Fruit fly (Drosophila melanogaster) whole organism, embryonic: ENCODE results near the gene Gale.

ENCODE experiments used
- Asciz ChIP-seq: fragments of 200-800 bp; sonication (Bioruptor generic); optimal IDR thresholded peaks from 2 replicates; lab custom pipeline; 2017; ENCODE audit warnings: missing biosample characterization, mild to moderate bottlenecking, missing genetic modification characterization, missing genetic modification reagents
- Atf6 ChIP-seq: fragments of 200-800 bp; sonication (Bioruptor generic); IDR thresholded peaks from 2 replicates; pipeline ENCODE4 v1.3.6; 2022; ENCODE audit warnings: missing biosample characterization, missing genetic modification characterization
- CG10366 ChIP-seq: fragments of 200-800 bp; sonication (Bioruptor generic); IDR thresholded peaks from 2 replicates; pipeline ENCODE4 v1.3.6; 2022; ENCODE audit warnings: missing biosample characterization, missing genetic modification characterization
- CG12104 ChIP-seq: fragments of 200-800 bp; sonication (Bioruptor generic); optimal IDR thresholded peaks from 3 replicates; lab custom pipeline; 2016; ENCODE audit warnings: missing biosample characterization, missing genetic modification characterization
- CG12236 ChIP-seq: fragments of 200-800 bp; sonication (Bioruptor generic); optimal IDR thresholded peaks from 2 replicates; lab custom pipeline; 2016; ENCODE audit warnings: missing biosample characterization, missing genetic modification characterization
- CG13287 ChIP-seq: fragments of 200-800 bp; sonication (Bioruptor generic); IDR thresholded peaks from 2 replicates; pipeline ENCODE4 v1.3.6; 2022; ENCODE audit warnings: missing biosample characterization, missing genetic modification characterization; ENCODE audit not compliant: partially characterized antibody
- CG14014 ChIP-seq: fragments of 200-800 bp; sonication (Bioruptor generic); IDR thresholded peaks from 2 replicates; pipeline ENCODE4 v1.3.6; 2022; ENCODE audit warnings: missing biosample characterization, missing genetic modification characterization
- CG14441 ChIP-seq: fragments of 200-800 bp; sonication (Bioruptor generic); IDR thresholded peaks from 2 replicates; pipeline ENCODE4 v1.3.6; 2022; ENCODE audit warnings: missing biosample characterization, missing genetic modification characterization
- CG18011 ChIP-seq: fragments of 200-800 bp; sonication (Bioruptor generic); optimal IDR thresholded peaks from 2 replicates; lab custom pipeline; 2017; ENCODE audit warnings: missing biosample characterization, missing genetic modification characterization, mild to moderate bottlenecking, moderate library complexity, missing genotype
- CG1832 ChIP-seq: fragments of 200-800 bp; sonication (Bioruptor generic); optimal IDR thresholded peaks from 2 replicates; lab custom pipeline; 2017; ENCODE audit warnings: missing biosample characterization, mild to moderate bottlenecking, missing genetic modification characterization, inconsistent platforms
- CG32532 ChIP-seq: fragments of 200-800 bp; sonication (Bioruptor generic); IDR thresholded peaks from 2 replicates; pipeline ENCODE4 v1.3.6; 2022; ENCODE audit warnings: missing biosample characterization, missing genetic modification characterization
- CG33213 ChIP-seq: fragments of 200-800 bp; sonication (Bioruptor generic); optimal IDR thresholded peaks from 3 replicates; lab custom pipeline; 2016; ENCODE audit warnings: missing biosample characterization, missing genetic modification characterization
- CG3407 ChIP-seq: fragments of 200-800 bp; sonication (Bioruptor generic); optimal IDR thresholded peaks from 2 replicates; lab custom pipeline; 2018; ENCODE audit warnings: missing biosample characterization, mild to moderate bottlenecking, missing genetic modification characterization
- CG34422 ChIP-seq: fragments of 200-800 bp; sonication (Bioruptor generic); IDR thresholded peaks from 3 replicates; pipeline ENCODE4 v1.3.6; 2022; ENCODE audit warnings: missing biosample characterization, missing genetic modification characterization
- CG6272 ChIP-seq: fragments of 200-800 bp; sonication (Bioruptor generic); IDR thresholded peaks from 2 replicates; pipeline ENCODE4 v1.3.6; 2022; ENCODE audit warnings: missing biosample characterization, missing genetic modification characterization
- CG7372 ChIP-seq: fragments of 200-800 bp; sonication (Bioruptor generic); IDR thresholded peaks from 2 replicates; pipeline ENCODE4 v1.3.6; 2022; ENCODE audit warnings: missing biosample characterization, missing genetic modification characterization
- CG7556 ChIP-seq: fragments of 200-800 bp; sonication (Bioruptor generic); optimal IDR thresholded peaks from 2 replicates; lab custom pipeline; 2017; ENCODE audit warnings: missing biosample characterization, mild to moderate bottlenecking, missing genetic modification characterization
- CG8290 ChIP-seq, 3 experiments: fragments of 200-800 bp; sonication (Bioruptor generic); optimal IDR thresholded peaks; 2 replicates each; lab custom pipeline; 2016 to 2019; ENCODE audit warnings: missing biosample characterization in 3 of 3, missing genetic modification characterization in 3 of 3, mild to moderate bottlenecking in 2 of 3, moderate library complexity in 1 of 3
- CG9215 ChIP-seq: fragments of 200-800 bp; sonication (Bioruptor generic); IDR thresholded peaks from 2 replicates; pipeline ENCODE4 v1.3.6; 2022; ENCODE audit warnings: missing biosample characterization, missing genetic modification characterization
- CG9876 ChIP-seq: fragments of 200-800 bp; sonication (Bioruptor generic); optimal IDR thresholded peaks from 2 replicates; lab custom pipeline; 2016; ENCODE audit warnings: missing biosample characterization, missing genetic modification characterization
- Chrac-16 ChIP-seq: fragments of 200-800 bp; sonication (Bioruptor generic); optimal IDR thresholded peaks from 3 replicates; lab custom pipeline; 2016; ENCODE audit warnings: missing biosample characterization, missing genetic modification characterization
- CrebB ChIP-seq: fragments of 200-800 bp; sonication (Bioruptor generic); optimal IDR thresholded peaks from 3 replicates; lab custom pipeline; 2018; ENCODE audit warnings: missing biosample characterization, mild to moderate bottlenecking, missing genetic modification characterization
- Dll ChIP-seq: fragments of 200-800 bp; sonication (Bioruptor generic); IDR thresholded peaks from 4 replicates; pipeline ENCODE4 v1.3.6; 2022; ENCODE audit warnings: missing biosample characterization, missing genetic modification characterization; ENCODE audit not compliant: partially characterized antibody
- Fer1 ChIP-seq: fragments of 200-800 bp; sonication (Bioruptor generic); optimal IDR thresholded peaks from 2 replicates; lab custom pipeline; 2017; ENCODE audit warnings: missing biosample characterization, mild to moderate bottlenecking, missing genetic modification characterization
- Hsf ChIP-seq: fragments of 200-800 bp; sonication (Bioruptor generic); optimal IDR thresholded peaks from 3 replicates; lab custom pipeline; 2016; ENCODE audit warnings: missing biosample characterization, missing genetic modification characterization
- Lim3 ChIP-seq: fragments of 200-800 bp; sonication (Bioruptor generic); IDR thresholded peaks from 2 replicates; pipeline ENCODE4 v1.3.6; 2022; ENCODE audit warnings: missing biosample characterization, missing genetic modification characterization
- Max ChIP-seq: fragments of 200-800 bp; sonication (Bioruptor generic); optimal IDR thresholded peaks from 2 replicates; lab custom pipeline; 2016; ENCODE audit warnings: missing biosample characterization, mild to moderate bottlenecking, missing genetic modification characterization
- Sry-β ChIP-seq: fragments of 200-800 bp; sonication (Bioruptor generic); optimal IDR thresholded peaks from 2 replicates; lab custom pipeline; 2018; ENCODE audit warnings: missing biosample characterization, mild to moderate bottlenecking, missing genetic modification characterization, moderate library complexity
- Stat92E ChIP-seq, 3 experiments: fragments of >200 bp in 2 of 3; fragments of 200-800 bp in 1 of 3; sonication (Bioruptor generic) in 1 of 3; optimal IDR thresholded peaks; 2 replicates each; lab custom pipeline; 2017 to 2019; ENCODE audit warnings: missing biosample characterization in 3 of 3, missing genetic modification characterization in 3 of 3, mild to moderate bottlenecking in 1 of 3, moderate library complexity in 1 of 3
- TFAM ChIP-seq: fragments of 200-800 bp; sonication (Bioruptor generic); optimal IDR thresholded peaks from 2 replicates; lab custom pipeline; 2017; ENCODE audit warnings: missing biosample characterization, missing genetic modification characterization, inconsistent platforms
- Taf1 ChIP-seq: fragments of 200-800 bp; sonication (Bioruptor generic); IDR thresholded peaks from 2 replicates; pipeline ENCODE4 v1.3.6; 2022; ENCODE audit warnings: missing biosample characterization, missing genetic modification characterization
- YL-1 ChIP-seq: fragments of 200-800 bp; sonication (Bioruptor generic); optimal IDR thresholded peaks from 3 replicates; lab custom pipeline; 2017; ENCODE audit warnings: missing biosample characterization, mild to moderate bottlenecking, missing genetic modification characterization
- al ChIP-seq: fragments of 200-800 bp; sonication (Bioruptor generic); IDR thresholded peaks from 2 replicates; pipeline ENCODE4 v1.3.6; 2022; ENCODE audit warnings: missing biosample characterization, missing genetic modification characterization
- ap ChIP-seq: fragments of 200-800 bp; sonication (Bioruptor generic); IDR thresholded peaks from 2 replicates; pipeline ENCODE4 v1.3.6; 2022; ENCODE audit warnings: missing biosample characterization, missing genetic modification characterization
- az2 ChIP-seq: fragments of 200-800 bp; sonication (Bioruptor generic); optimal IDR thresholded peaks from 3 replicates; lab custom pipeline; 2016; ENCODE audit warnings: missing biosample characterization, missing genetic modification characterization
- br ChIP-seq: fragments of >200 bp; optimal IDR thresholded peaks from 2 replicates; lab custom pipeline; 2017
- chinmo ChIP-seq: fragments of 200-800 bp; sonication (Bioruptor generic); IDR thresholded peaks from 4 replicates; pipeline ENCODE4 v1.3.6; 2022; ENCODE audit warnings: missing biosample characterization, missing genetic modification characterization; ENCODE audit not compliant: partially characterized antibody
- croc ChIP-seq: fragments of 200-800 bp; sonication (Bioruptor generic); conservative IDR thresholded peaks from 3 replicates; pipeline ENCODE4 v1.3.6; 2022; ENCODE audit warnings: missing biosample characterization, missing genetic modification characterization
- crp ChIP-seq, 2 experiments: fragments of 200-800 bp; sonication (Bioruptor generic); optimal IDR thresholded peaks; 2 replicates in 1 of 2; 3 replicates in 1 of 2; lab custom pipeline; 2017; ENCODE audit warnings: missing biosample characterization in 2 of 2, missing genetic modification characterization in 2 of 2, mild to moderate bottlenecking in 1 of 2, moderate library complexity in 1 of 2
- dimm ChIP-seq: fragments of 200-800 bp; sonication (Bioruptor generic); IDR thresholded peaks from 2 replicates; pipeline ENCODE4 v1.3.6; 2022; ENCODE audit warnings: missing biosample characterization, missing genetic modification characterization
- disco-r ChIP-seq: fragments of 200-800 bp; sonication (Bioruptor generic); optimal IDR thresholded peaks from 2 replicates; lab custom pipeline; 2016; ENCODE audit warnings: missing biosample characterization, missing genetic modification characterization
- dmrt99B ChIP-seq: fragments of 200-800 bp; sonication (Bioruptor generic); optimal IDR thresholded peaks from 2 replicates; lab custom pipeline; 2018; ENCODE audit warnings: missing biosample characterization, mild to moderate bottlenecking, missing genetic modification characterization, moderate library complexity
- exex ChIP-seq: fragments of 200-800 bp; sonication (Bioruptor generic); optimal IDR thresholded peaks from 4 replicates; lab custom pipeline; 2018; ENCODE audit warnings: missing biosample characterization, mild to moderate bottlenecking, missing genetic modification characterization, moderate library complexity
- fd96Cb ChIP-seq: fragments of 200-800 bp; sonication (Bioruptor generic); optimal IDR thresholded peaks from 2 replicates; lab custom pipeline; 2018; ENCODE audit warnings: missing biosample characterization, mild to moderate bottlenecking, missing genetic modification characterization, moderate library complexity
- pb ChIP-seq: fragments of 200-800 bp; sonication (Bioruptor generic); optimal IDR thresholded peaks from 3 replicates; lab custom pipeline; 2016; ENCODE audit warnings: missing biosample characterization, missing genetic modification characterization
- salm ChIP-seq: fragments of 200-800 bp; sonication (Bioruptor generic); optimal IDR thresholded peaks from 2 replicates; lab custom pipeline; 2018; ENCODE audit warnings: missing biosample characterization, mild to moderate bottlenecking, missing genetic modification characterization
- toy ChIP-seq: fragments of 200-800 bp; sonication (Bioruptor generic); IDR thresholded peaks from 2 replicates; pipeline ENCODE4 v1.3.6; 2022; ENCODE audit warnings: missing biosample characterization, missing genetic modification characterization
- usp ChIP-seq: fragments of >200 bp; optimal IDR thresholded peaks from 2 replicates; lab custom pipeline; 2017; ENCODE audit warnings: missing biosample characterization, missing genetic modification characterization
- yki ChIP-seq: fragments of >200 bp; optimal IDR thresholded peaks from 3 replicates; lab custom pipeline; 2018
- zen2 ChIP-seq: fragments of 200-800 bp; sonication (Bioruptor generic); IDR thresholded peaks from 3 replicates; pipeline ENCODE4 v1.3.6; 2022; ENCODE audit warnings: missing biosample characterization, missing genetic modification characterization; ENCODE audit not compliant: partially characterized antibody

The Gale gene

DNA sequence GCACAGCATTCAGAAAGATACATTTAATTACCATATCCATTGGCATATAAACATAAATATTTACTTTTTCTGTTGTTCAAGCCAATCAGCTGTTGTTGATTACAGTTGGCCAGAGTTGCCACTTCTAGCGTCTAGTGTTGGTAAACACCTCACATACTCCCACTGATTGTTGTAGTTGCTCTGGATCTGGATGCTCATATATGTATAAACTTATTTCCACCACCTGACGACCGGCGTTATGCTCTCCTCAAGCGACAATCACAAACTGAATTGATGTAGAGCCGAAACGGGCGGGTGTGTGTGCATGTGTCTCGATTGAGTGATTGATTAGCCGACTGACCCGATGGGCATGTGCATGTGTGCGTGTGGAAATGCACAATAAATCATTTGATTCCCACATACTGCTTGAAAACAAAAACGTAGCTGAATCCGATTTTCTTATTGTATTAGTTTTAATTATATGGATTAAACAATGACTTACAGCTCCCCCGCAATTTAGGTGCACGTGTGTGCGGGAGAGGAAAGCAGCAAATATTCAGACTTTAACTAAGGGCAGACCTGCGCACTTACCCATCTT, 33.5 kb downstream of the Gale start (continued):
- TF ChIP-seq chinmo (peak; percentile 46; the same call in 1 of the 4 replicates), CG9876 (no peak), CG9215 (GFP tag; lab: Robert Waterston, UW) (no peak), Stat92E (GFP tag; optimal IDR thresholded peaks at IDR 0.05; lab: Kevin White, UChicago) (peak in 1 of 3 experiments; percentile 27), Sry-β (GFP tag; lab: Kevin White, UChicago) (peak; percentile 4), exex (tag; lab: Kevin White, UChicago) (peak; percentile 15), crp (GFP tag; optimal IDR thresholded peaks at IDR 0.05; lab: Kevin White, UChicago) (peak; percentile 72 to 96), CG13287 (GFP tag; lab: Robert Waterston, UW) (peak; percentile 48; the same call in 1 of the 2 replicates), CG33213 (GFP tag; lab: Kevin White, UChicago) (peak; percentile 60), Dll (peak; percentile 41; the same call in 2 of the 4 replicates), fd96Cb (tag; lab: Kevin White, UChicago) (no peak), Lim3 (GFP tag; lab: Robert Waterston, UW) (no peak), CG14441 (GFP tag; lab: Robert Waterston, UW) (peak; percentile 23; the same call in 1 of the 2 replicates), CG34422 (GFP tag; lab: Robert Waterston, UW) (peak; percentile 81; the same call in 1 of the 3 replicates), CG12236 (GFP tag; lab: Kevin White, UChicago) (no peak), Asciz (GFP tag; lab: Kevin White, UChicago) (peak; percentile 39), CG7556 (GFP tag; lab: Kevin White, UChicago) (peak; percentile 30), br (no peak), CG10366 (GFP tag; lab: Robert Waterston, UW) (no peak), CG8290 (GFP tag; optimal IDR thresholded peaks at IDR 0.05; lab: Kevin White, UChicago) (peak; percentile 53), CG8290 (tag; optimal IDR thresholded peaks at IDR 0.05; lab: Kevin White, UChicago) (peak; percentile 38 to 83), disco-r (peak; percentile 19), usp (GFP tag; lab: Kevin White, UChicago) (no peak), CrebB (tag; lab: Kevin White, UChicago) (peak; percentile 53), salm (tag; lab: Kevin White, UChicago) (peak; percentile 13), CG18011 (GFP tag; lab: Kevin White, UChicago) (peak; percentile 32), Chrac-16 (peak; percentile 16), Taf1 (GFP tag; lab: Robert Waterston, UW) (no peak), dimm (GFP tag; lab: Robert Waterston, UW) (no peak), CG14014 (GFP tag; lab: Robert Waterston, UW) (peak; percentile 58; the same call in 1 of the 2 replicates), ap (no peak), al (GFP tag; lab: Robert Waterston, UW) (no peak), pb (GFP tag; lab: Kevin White, UChicago) (peak; percentile 50), Max (GFP tag; lab: Kevin White, UChicago) (peak; percentile 27), CG6272 (GFP tag; lab: Robert Waterston, UW) (no peak), Hsf (GFP tag; lab: Kevin White, UChicago) (no peak), CG32532 (GFP tag; lab: Robert Waterston, UW) (peak; percentile 37; the same call in 1 of the 2 replicates), dmrt99B (tag; lab: Kevin White, UChicago) (no peak), Atf6 (GFP tag; lab: Robert Waterston, UW) (0 out of 2 replicates have a peak, but pooled peaks have one; percentile 33), TFAM (GFP tag; lab: Kevin White, UChicago) (no peak), yki (lab: Kevin White, UChicago) (no peak), CG3407 (GFP tag; lab: Kevin White, UChicago) (peak; percentile 49), zen2 (GFP tag; lab: Robert Waterston, UW) (no peak), CG7372 (GFP tag; lab: Robert Waterston, UW) (no peak), croc (GFP tag; lab: Robert Waterston, UW) (no peak), YL-1 (GFP tag; lab: Kevin White, UChicago) (peak; percentile 63), Fer1 (GFP tag; lab: Kevin White, UChicago) (peak; percentile 62), az2 (no peak), CG1832 (GFP tag; lab: Kevin White, UChicago) (no peak), toy (GFP tag; lab: Robert Waterston, UW) (no peak), CG12104 (GFP tag; lab: Kevin White, UChicago) (peak; percentile 27)
